Worm (Caenorhabditis elegans) whole organism, L4/young adult: ENCODE data around the gene rpl-33.

Source experiments
- W03F9.2 ChIP-seq: fragments of 150-350 bp; optimal IDR thresholded peaks from 2 replicates; lab custom pipeline; 2014; ENCODE audit warnings: missing biosample characterization, missing genetic modification characterization
- dao-5 ChIP-seq: sonication (generic microtip); optimal IDR thresholded peaks from 2 replicates; lab custom pipeline; 2016; ENCODE audit warnings: missing genotype, missing genetic modification characterization, moderate library complexity, missing compliant biosample characterization
- him-1 ChIP-seq: sonication (generic microtip); optimal IDR thresholded peaks from 2 replicates; lab custom pipeline; 2016; ENCODE audit warnings: missing genotype, missing genetic modification reagents, missing genetic modification characterization, missing compliant biosample characterization

The rpl-33 gene

DNA sequence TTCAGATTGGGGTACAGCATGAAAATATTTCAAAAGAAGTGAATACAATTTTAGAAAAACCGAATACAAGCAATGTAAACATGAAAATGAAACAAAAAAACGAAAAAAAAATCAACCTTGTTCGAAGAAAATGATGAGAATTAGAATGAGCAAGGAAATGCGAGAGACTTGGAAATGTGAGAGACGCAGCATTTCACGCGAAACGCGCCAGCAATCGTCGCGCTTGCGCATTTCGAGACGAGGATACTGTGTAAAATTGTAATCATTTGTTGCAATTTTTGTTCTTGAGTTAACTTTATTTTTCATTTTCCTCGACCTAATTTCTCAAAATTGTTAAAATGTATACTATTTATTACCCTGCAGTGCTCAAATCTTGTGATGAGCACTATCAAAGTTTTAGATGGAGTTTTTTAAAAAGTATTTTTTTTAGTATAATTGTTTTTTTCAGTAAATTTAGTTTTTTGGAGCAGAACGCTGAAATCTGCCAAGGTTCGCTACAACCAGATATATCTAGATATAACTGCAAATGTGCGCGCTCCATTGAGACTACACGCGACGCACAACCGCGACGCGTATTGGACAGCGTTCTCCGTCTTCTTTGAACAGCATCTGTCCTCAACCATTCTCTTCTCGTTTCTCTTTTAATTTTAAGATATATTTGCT, 46.7 kb downstream of the rpl-33 start, which contains the start of gene fust-1:
fust-1 (plus strand) TSS at position 613 of the 663 bp plus-strand sequence.
- peak; percentile 86 for TF ChIP-seq him-1 (tag; lab: Kevin White, UChicago)
- peak; percentile 97 for TF ChIP-seq W03F9.2
- TF ChIP-seq dao-5 (tag; lab: Kevin White, UChicago): no peak

DNA sequence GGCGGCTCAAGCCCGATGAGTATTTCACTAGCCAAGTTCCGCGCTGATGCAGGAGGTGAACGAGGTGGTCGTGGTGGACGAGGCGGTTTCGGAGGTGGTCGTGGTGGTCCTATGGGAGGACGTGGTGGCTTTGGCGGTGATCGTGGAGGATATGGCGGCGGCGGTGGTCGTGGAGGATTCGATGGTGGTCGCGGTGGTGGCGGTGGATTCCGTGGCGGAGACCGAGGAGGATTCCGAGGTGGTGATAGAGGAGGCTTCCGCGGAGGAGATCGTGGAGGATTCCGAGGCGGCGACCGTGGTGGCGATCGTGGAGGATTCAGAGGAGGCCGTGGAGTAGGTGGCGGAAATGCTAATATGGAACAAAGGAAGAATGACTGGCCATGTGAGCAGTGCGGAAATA, 49.3 kb downstream of the rpl-33 start:
- TF ChIP-seq dao-5 (tag; lab: Kevin White, UChicago) (no peak), him-1 (tag; lab: Kevin White, UChicago) (no peak), W03F9.2 (no peak)

DNA sequence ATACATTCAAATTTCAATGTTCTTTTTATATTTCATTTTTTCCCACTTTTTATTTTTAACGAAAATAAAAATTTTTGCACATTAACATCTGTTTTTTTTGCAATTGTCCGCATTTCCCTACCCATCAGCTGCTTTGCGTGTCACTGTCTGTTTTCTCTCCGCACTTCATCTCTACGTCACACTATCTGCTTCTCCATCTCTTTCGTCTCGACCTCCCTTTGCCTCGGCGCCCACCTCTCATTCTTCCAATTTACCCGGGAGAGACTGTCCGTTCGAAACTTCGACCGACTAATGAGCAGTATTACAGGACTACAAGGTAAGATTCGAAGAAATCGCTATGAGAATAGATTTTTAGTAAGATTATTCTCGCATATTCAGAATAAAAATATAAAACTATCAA, 50.0 kb downstream of the rpl-33 start, which contains the start of gene C27H5.2:
C27H5.2 (plus strand) TSS at position 190 of the 400 bp plus-strand sequence.
- TF ChIP-seq W03F9.2: no peak
- no peak for TF ChIP-seq him-1 (tag; lab: Kevin White, UChicago)
- no peak for TF ChIP-seq dao-5 (tag; lab: Kevin White, UChicago)
